Fruit fly (Drosophila melanogaster) whole organism: Measurements from ENCODE around the gene CG31793.

Experiments used
- CG8478 ChIP-seq: fragments of >200 bp; optimal IDR thresholded peaks from 2 replicates; lab custom pipeline; 2018; ENCODE audit warnings: inconsistent platforms
- Dll ChIP-seq: fragments of >200 bp; optimal IDR thresholded peaks from 2 replicates; lab custom pipeline; 2017
- EcR ChIP-seq, 2 experiments: fragments of >200 bp; optimal IDR thresholded peaks; 2 replicates each; lab custom pipeline; 2017; ENCODE audit warnings: missing biosample characterization in 2 of 2, missing genetic modification characterization in 2 of 2, missing genetic modification reagents in 2 of 2
- pan ChIP-seq: fragments of >200 bp; optimal IDR thresholded peaks from 2 replicates; lab custom pipeline; 2017
- psq ChIP-seq: fragments of >200 bp; optimal IDR thresholded peaks from 2 replicates; lab custom pipeline; 2017
- usp ChIP-seq: fragments of >200 bp; optimal IDR thresholded peaks from 2 replicates; lab custom pipeline; 2017; ENCODE audit warnings: missing biosample characterization, missing genetic modification characterization, mixed read lengths

The CG31793 gene

DNA sequence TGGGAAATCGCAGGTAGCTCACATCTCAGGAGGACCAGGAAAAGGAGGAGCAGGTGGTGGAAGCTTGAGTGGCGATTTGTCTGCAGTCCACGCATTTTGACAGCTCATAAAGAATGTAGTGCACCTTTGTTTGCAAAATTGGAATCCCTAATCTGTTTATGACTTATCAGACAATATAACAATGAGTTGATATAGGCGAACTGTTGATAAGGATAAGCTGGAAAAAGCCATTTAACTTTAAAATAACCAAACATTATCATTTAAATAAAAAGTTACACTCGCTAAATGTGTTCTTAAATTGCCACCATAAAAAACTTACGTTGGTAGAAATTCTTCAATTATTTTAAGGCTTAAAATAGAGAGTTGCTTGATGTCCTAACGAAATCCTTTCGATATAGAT lies 13.0 kb upstream of the CG31793 start, which contains the start of gene CG15170:
Gene CG15170 (minus strand): TSS at position 101 of the 400 bp plus-strand sequence.
- TF ChIP-seq psq: no peak
- no peak for TF ChIP-seq usp (GFP tag; lab: Kevin White, UChicago)
- no peak for TF ChIP-seq EcR (GFP tag; optimal IDR thresholded peaks at IDR 0.05; lab: Kevin White, UChicago)
- no peak for TF ChIP-seq Dll (lab: Kevin White, UChicago)
- TF ChIP-seq pan (lab: Kevin White, UChicago): no peak
- TF ChIP-seq CG8478 (lab: Kevin White, UChicago): no peak

DNA sequence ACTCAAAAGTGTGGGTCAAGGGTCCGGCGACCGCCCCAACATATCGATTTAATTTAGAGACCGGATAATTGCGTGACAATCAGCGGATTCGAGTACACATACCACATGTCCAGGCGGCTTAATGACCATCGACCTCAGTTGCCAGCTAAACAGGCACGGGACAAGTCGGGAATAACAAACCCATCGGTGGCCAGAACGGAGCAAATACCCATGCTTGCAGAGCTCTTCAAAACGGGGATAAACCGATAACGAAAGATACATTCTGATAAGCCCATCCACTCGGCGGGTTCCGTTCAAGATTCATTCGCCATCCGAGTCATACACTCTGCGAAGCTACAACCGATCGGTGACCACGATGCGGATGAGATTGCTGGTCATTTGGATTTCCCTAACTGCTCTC lies 12.4 kb upstream of the CG31793 start, which contains the start of gene CG15169:
Gene CG15169 (plus strand): TSS at position 301 of the 400 bp plus-strand sequence.
- no peak for TF ChIP-seq EcR (GFP tag; optimal IDR thresholded peaks at IDR 0.05; lab: Kevin White, UChicago)
- no peak for TF ChIP-seq pan (lab: Kevin White, UChicago)
- TF ChIP-seq usp (GFP tag; lab: Kevin White, UChicago): no peak
- no peak for TF ChIP-seq Dll (lab: Kevin White, UChicago)

DNA sequence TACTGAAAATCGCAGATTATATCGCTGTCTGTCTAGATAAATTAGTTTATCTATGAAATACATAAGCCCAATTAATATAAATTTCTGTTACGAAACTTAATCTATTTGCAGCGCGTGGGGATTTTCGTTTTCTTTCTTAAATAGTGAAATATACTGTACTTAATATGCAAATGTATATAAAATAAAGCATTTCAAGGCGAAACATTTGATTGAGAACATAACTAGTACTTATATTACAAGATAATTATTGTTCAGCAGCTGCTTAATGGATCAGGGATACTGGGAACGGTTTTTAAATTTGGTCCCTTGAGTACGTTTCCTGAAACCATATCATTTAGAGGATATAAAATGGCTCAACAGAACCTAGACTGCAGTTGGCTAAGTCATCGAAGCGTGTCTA lies 11.0 kb upstream of the CG31793 start, which contains the start of gene CG46465:
Gene CG46465 (plus strand): TSS at position 301 of the 400 bp plus-strand sequence.
- no peak for TF ChIP-seq usp (GFP tag; lab: Kevin White, UChicago)
- TF ChIP-seq psq: no peak
- TF ChIP-seq Dll (lab: Kevin White, UChicago): no peak
- no peak for TF ChIP-seq pan (lab: Kevin White, UChicago)
- TF ChIP-seq EcR (GFP tag; optimal IDR thresholded peaks at IDR 0.05; lab: Kevin White, UChicago): no peak
- no peak for TF ChIP-seq CG8478 (lab: Kevin White, UChicago)

DNA sequence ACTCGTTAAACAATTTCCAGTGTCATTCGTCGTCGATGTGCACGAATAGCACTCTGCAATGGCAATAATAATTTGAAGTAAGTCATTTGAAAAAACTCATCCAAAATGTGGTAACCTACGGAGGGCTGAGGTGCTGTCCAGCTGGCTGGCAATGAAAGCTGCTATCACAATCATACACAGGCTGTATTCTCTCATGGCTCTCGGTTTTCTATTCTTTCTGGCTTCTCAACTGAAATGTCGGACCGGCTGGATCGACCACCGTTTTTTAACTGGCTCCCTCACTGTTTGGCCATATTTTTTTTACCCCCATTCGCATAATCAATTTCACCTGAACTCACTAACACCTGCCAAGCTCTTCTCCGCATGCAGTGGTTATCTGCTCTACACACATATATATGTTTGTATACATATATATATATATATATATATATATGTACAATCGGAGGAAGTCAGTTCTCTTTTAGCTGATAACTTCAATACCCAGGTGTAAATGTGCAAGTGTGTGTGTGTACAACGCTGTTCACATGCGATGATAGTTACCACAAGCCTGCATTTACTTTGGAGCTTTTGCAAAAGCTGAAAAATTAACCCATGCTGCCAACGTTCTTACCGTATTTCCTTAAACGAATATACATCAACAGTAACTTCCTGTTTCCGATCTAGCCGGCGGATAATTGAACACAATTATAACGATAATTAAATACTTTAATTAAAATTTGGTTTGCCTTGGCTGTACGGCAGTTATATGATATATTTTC lies 7.3 kb upstream of the CG31793 start, which contains the start of gene CG10650:
Gene CG10650 (minus strand): TSS at position 275 of the 758 bp plus-strand sequence.
- TF ChIP-seq EcR (GFP tag; optimal IDR thresholded peaks at IDR 0.05; lab: Kevin White, UChicago) (no peak), Dll (lab: Kevin White, UChicago) (no peak), CG8478 (lab: Kevin White, UChicago) (no peak), usp (GFP tag; lab: Kevin White, UChicago) (no peak), pan (lab: Kevin White, UChicago) (no peak), psq (no peak)

DNA sequence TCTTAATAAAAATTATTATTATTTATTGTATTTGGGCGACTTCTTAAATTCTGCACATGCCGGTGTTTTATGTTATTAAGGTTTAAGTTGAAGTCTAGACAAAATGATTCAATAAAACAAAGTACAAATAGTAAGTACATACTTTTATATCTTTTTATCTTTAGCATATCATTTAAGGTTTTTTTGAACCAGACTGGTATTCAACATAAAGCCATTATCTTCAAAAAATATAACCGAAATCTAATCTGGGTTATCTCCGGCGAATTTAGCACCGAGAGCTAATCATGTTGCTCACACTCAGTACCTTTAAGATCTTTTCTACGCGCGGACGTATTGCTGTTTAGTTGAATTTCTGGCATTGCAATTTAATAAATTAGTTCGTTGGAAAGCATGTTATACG lies 6.0 kb upstream of the CG31793 start, which contains the start of gene CG31792:
Gene CG31792 (plus strand): TSS at position 301 of the 400 bp plus-strand sequence.
- TF ChIP-seq Dll (lab: Kevin White, UChicago) (no peak), EcR (GFP tag; optimal IDR thresholded peaks at IDR 0.05; lab: Kevin White, UChicago) (no peak), usp (GFP tag; lab: Kevin White, UChicago) (no peak), CG8478 (lab: Kevin White, UChicago) (no peak), pan (lab: Kevin White, UChicago) (no peak), psq (no peak)

DNA sequence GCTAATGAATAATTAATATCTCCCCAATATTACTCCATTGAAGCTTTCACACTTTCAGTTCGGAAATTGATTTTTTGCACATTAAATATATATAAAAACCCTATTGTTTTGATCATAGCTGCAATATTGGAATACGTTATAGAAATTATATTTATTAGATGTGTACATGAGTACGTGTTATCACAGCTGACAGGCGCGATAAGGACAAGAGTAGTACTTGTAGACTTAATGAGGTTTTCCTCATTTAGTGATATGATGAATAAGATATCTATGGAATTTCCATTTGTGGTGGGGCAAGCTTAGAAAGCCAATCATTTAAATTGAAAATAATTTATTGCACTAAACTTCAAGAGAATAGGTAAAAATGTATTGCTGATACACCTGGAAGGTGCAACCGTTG lies 699 bp upstream of the CG31793 start:
- TF ChIP-seq Dll (lab: Kevin White, UChicago): no peak
- no peak for TF ChIP-seq pan (lab: Kevin White, UChicago)
- TF ChIP-seq psq: no peak
- TF ChIP-seq CG8478 (lab: Kevin White, UChicago): no peak
- no peak for TF ChIP-seq usp (GFP tag; lab: Kevin White, UChicago)
- no peak for TF ChIP-seq EcR (GFP tag; optimal IDR thresholded peaks at IDR 0.05; lab: Kevin White, UChicago)

DNA sequence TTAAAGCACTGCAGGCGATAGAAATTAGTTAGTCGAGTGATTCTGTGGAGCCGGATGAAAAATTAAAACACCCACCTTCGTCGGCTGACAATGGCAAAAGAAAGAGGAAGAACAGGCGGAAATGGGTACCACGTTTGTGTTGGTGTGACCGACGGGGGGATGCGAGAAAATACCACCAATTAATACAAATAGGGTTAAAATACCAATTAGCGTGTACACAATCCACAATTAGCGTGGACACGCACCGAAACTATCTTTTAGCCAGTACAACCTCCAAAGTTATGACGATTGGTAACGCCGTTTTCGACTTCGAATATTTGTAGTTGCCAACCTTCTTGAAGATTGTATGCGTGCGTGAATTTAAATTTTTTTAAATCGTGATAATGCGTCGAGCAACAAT lies 6.0 kb downstream of the CG31793 start, which contains the start of gene RpL30:
Gene RpL30 (minus strand): TSS at position 177 of the 400 bp plus-strand sequence.
- no peak for TF ChIP-seq EcR (GFP tag; optimal IDR thresholded peaks at IDR 0.05; lab: Kevin White, UChicago)
- no peak for TF ChIP-seq Dll (lab: Kevin White, UChicago)
- no peak for TF ChIP-seq CG8478 (lab: Kevin White, UChicago)
- no peak for TF ChIP-seq usp (GFP tag; lab: Kevin White, UChicago)
- no peak for TF ChIP-seq pan (lab: Kevin White, UChicago)
- TF ChIP-seq psq: no peak

DNA sequence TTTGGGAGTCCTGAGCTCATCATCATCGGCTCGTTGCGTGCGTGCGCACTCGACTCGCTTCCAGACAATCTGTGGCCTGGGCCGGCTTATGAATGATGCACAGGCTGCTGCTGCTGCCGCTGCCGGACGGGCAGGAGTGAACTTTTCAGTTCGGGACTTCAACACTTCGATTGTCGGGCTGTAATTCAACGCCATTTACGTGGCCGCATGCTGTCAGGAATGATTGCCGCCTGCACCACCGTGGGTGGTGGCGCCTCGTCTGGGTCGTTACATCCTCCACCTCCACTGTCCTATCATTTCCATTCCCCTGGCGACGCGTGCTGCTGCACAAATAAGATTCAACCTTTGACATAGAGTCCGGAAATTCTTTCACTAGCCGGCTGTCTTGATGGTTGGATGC lies 6.9 kb downstream of the CG31793 start:
- TF ChIP-seq pan (lab: Kevin White, UChicago) (no peak), EcR (GFP tag; optimal IDR thresholded peaks at IDR 0.05; lab: Kevin White, UChicago) (no peak), usp (GFP tag; lab: Kevin White, UChicago) (no peak), CG8478 (lab: Kevin White, UChicago) (no peak), psq (no peak), Dll (lab: Kevin White, UChicago) (no peak)

DNA sequence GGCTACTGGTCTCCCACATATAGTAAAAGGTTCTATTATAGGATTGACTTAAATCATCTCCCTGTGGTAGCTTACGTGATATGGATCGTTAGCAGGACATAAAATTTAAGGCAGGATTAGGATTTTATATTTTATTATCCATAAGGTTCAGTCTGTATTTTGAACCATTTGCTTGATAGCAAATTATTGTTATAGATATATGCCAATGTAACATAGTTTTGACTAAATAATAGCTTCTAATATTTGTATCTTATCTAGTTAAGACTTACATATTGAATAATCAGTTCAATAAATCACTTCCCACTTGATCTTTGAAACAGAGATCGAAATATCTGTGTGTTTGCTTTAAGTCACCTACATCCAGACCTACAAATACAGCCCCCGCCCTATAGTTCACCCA lies 7.4 kb downstream of the CG31793 start, which contains the start of gene robl37BC:
Gene robl37BC (plus strand): TSS at position 301 of the 400 bp plus-strand sequence.
- TF ChIP-seq CG8478 (lab: Kevin White, UChicago) (no peak), EcR (GFP tag; optimal IDR thresholded peaks at IDR 0.05; lab: Kevin White, UChicago) (no peak), Dll (lab: Kevin White, UChicago) (no peak), psq (no peak), pan (lab: Kevin White, UChicago) (no peak), usp (GFP tag; lab: Kevin White, UChicago) (no peak)

DNA sequence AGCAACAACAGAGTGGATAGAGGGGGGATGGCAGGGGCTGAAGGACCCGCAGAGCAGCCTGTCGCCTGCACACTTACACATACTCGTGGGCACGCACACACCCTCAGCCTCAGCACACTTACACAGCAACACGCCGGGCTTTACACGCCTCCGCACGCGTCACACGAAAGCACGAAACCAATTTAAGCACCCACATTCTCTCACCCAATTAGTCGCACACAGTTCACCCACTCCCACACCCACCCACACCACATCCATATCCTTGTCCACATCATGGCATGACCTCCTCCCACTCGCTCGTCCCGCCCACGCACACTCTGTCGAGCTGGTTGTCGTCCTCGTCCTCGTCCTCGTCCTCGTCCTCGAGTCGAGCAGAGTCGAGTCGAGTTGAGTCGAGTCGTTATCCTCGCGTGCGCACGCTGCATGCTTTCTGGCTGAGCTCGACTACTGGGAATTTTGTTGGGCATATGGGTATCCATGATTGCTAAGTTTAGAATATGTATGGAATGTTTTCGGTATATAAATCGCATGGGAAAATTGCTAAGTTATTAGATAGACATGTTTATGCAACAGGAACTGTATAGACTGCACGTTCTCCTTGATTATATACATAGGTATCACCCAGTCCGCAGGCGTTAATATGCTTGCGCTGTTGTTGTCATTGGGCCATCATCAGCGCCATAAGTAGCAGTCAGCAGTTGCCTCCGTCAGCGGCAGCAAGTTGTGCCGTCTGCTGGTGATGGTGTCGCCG lies 8.9 kb downstream of the CG31793 start:
- TF ChIP-seq CG8478 (lab: Kevin White, UChicago) (no peak), Dll (lab: Kevin White, UChicago) (no peak), pan (lab: Kevin White, UChicago) (peak; percentile 62), EcR (GFP tag; optimal IDR thresholded peaks at IDR 0.05; lab: Kevin White, UChicago) (no peak), usp (GFP tag; lab: Kevin White, UChicago) (no peak), psq (no peak)
